Worm (Caenorhabditis elegans) whole organism, young adult: ENCODE measurements around the gene mog-5.

ENCODE experiments used
- C06A6.2 ChIP-seq: fragments of 200-800 bp; sonication (Bioruptor generic); conservative IDR thresholded peaks from 2 replicates; pipeline ENCODE4 v1.3.6; 2022; ENCODE audit warnings: missing genetic modification characterization, missing compliant biosample characterization
- C17E4.6 ChIP-seq: fragments of 200-800 bp; sonication (Bioruptor generic); IDR thresholded peaks from 2 replicates; pipeline ENCODE4 v1.3.6; 2022; ENCODE audit warnings: missing genetic modification reagents, missing genetic modification characterization, missing compliant biosample characterization
- D2030.7 ChIP-seq: fragments of 200-800 bp; sonication (Bioruptor generic); IDR thresholded peaks from 2 replicates; pipeline ENCODE4 v1.3.6; 2022; ENCODE audit warnings: missing genetic modification reagents, missing genetic modification characterization, missing compliant biosample characterization
- F22D6.2 ChIP-seq: sonication (generic microtip); optimal IDR thresholded peaks from 2 replicates; lab custom pipeline; 2016; ENCODE audit warnings: mild to moderate bottlenecking, missing genetic modification characterization, missing compliant biosample characterization
- F23B12.7 ChIP-seq: sonication (generic microtip); optimal IDR thresholded peaks from 2 replicates; lab custom pipeline; 2017; ENCODE audit warnings: missing genetic modification characterization, mild to moderate bottlenecking, missing compliant biosample characterization, antibody characterized with exemption, moderate library complexity; ENCODE audit not compliant: insufficient read depth
- F33H1.4 ChIP-seq: fragments of 200-800 bp; sonication (Bioruptor generic); IDR thresholded peaks from 2 replicates; pipeline ENCODE4 v1.3.6; 2022; ENCODE audit warnings: missing genetic modification reagents, missing genetic modification characterization, missing compliant biosample characterization
- F57A8.1 ChIP-seq: fragments of 200-800 bp; sonication (Bioruptor generic); optimal IDR thresholded peaks from 2 replicates; lab custom pipeline; 2018; ENCODE audit warnings: mild to moderate bottlenecking, missing genetic modification characterization, moderate library complexity, missing compliant biosample characterization
- Y53F4B.3 ChIP-seq: fragments of 200-800 bp; sonication (Bioruptor generic); IDR thresholded peaks from 2 replicates; pipeline ENCODE4 v1.3.6; 2022; ENCODE audit warnings: missing genetic modification reagents, missing genetic modification characterization, missing compliant biosample characterization
- Y53G8AR.9 ChIP-seq: fragments of 200-800 bp; sonication (Bioruptor generic); conservative IDR thresholded peaks from 2 replicates; pipeline ENCODE4 v1.3.6; 2022; ENCODE audit warnings: missing genetic modification reagents, missing genetic modification characterization, missing compliant biosample characterization
- Y95B8A.8 ChIP-seq: fragments of 200-800 bp; sonication (Bioruptor generic); IDR thresholded peaks from 2 replicates; pipeline ENCODE4 v1.3.6; 2022; ENCODE audit warnings: missing genetic modification reagents, missing genetic modification characterization, missing compliant biosample characterization
- athp-1 ChIP-seq: sonication (generic microtip); optimal IDR thresholded peaks from 2 replicates; lab custom pipeline; 2017; ENCODE audit warnings: mild to moderate bottlenecking, missing genetic modification characterization, missing compliant biosample characterization
- ceh-27 ChIP-seq: fragments of 200-800 bp; sonication (Bioruptor generic); optimal IDR thresholded peaks from 2 replicates; lab custom pipeline; 2018; ENCODE audit warnings: mild to moderate bottlenecking, missing genetic modification characterization, moderate library complexity, missing compliant biosample characterization
- ceh-40 ChIP-seq: fragments of 200-800 bp; sonication (Bioruptor generic); IDR thresholded peaks from 2 replicates; pipeline ENCODE4 v1.3.6; 2022; ENCODE audit warnings: missing genetic modification characterization, missing compliant biosample characterization
- ceh-91 ChIP-seq: fragments of 200-800 bp; sonication (Bioruptor generic); IDR thresholded peaks from 2 replicates; pipeline ENCODE4 v1.3.6; 2022; ENCODE audit warnings: missing genetic modification reagents, missing genetic modification characterization, missing compliant biosample characterization
- dox-1 ChIP-seq: fragments of 200-800 bp; sonication (Bioruptor generic); IDR thresholded peaks from 2 replicates; pipeline ENCODE4 v1.3.6; 2022; ENCODE audit warnings: missing genetic modification reagents, missing genetic modification characterization, missing compliant biosample characterization
- dpff-1 ChIP-seq: sonication (generic microtip); optimal IDR thresholded peaks from 2 replicates; lab custom pipeline; 2017; ENCODE audit warnings: mild to moderate bottlenecking, missing genetic modification characterization, missing compliant biosample characterization
- efl-1 ChIP-seq: fragments of 150-350 bp; optimal IDR thresholded peaks from 2 replicates; lab custom pipeline; 2014; ENCODE audit warnings: missing biosample characterization, missing genetic modification reagents, missing genetic modification characterization
- egrh-3 ChIP-seq: fragments of 200-800 bp; sonication (Bioruptor generic); IDR thresholded peaks from 2 replicates; pipeline ENCODE4 v1.3.6; 2022; ENCODE audit warnings: missing genetic modification reagents, missing genetic modification characterization, missing compliant biosample characterization
- hlh-12 ChIP-seq: sonication (generic microtip); optimal IDR thresholded peaks from 2 replicates; lab custom pipeline; 2016; ENCODE audit warnings: missing genetic modification characterization, missing compliant biosample characterization
- hmg-1.2 ChIP-seq: fragments of 200-800 bp; sonication (Bioruptor generic); IDR thresholded peaks from 2 replicates; pipeline ENCODE4 v1.3.6; 2022; ENCODE audit warnings: missing genetic modification reagents, missing genetic modification characterization, missing compliant biosample characterization
- let-607 ChIP-seq, 2 experiments: fragments of 200-800 bp in 1 of 2; sonication (Bioruptor generic) in 1 of 2; sonication (generic microtip) in 1 of 2; optimal IDR thresholded peaks; 2 replicates each; lab custom pipeline; 2016 to 2018; ENCODE audit warnings: mild to moderate bottlenecking in 2 of 2, missing compliant biosample characterization in 2 of 2, missing genetic modification characterization in 2 of 2, moderate library complexity in 2 of 2, missing genotype in 1 of 2
- lin-40 ChIP-seq: sonication (generic microtip); optimal IDR thresholded peaks from 2 replicates; lab custom pipeline; 2016; ENCODE audit warnings: missing genetic modification characterization, mild to moderate bottlenecking, missing compliant biosample characterization, missing genotype, missing genetic modification reagents
- lin-54 ChIP-seq: fragments of 200-800 bp; sonication (Bioruptor generic); optimal IDR thresholded peaks from 2 replicates; lab custom pipeline; 2018; ENCODE audit warnings: mild to moderate bottlenecking, missing genetic modification characterization, missing compliant biosample characterization
- lsl-1 ChIP-seq: fragments of 200-800 bp; sonication (Bioruptor generic); optimal IDR thresholded peaks from 2 replicates; lab custom pipeline; 2018; ENCODE audit warnings: mild to moderate bottlenecking, missing genetic modification characterization, moderate library complexity, missing compliant biosample characterization
- madf-10 ChIP-seq: sonication (generic microtip); optimal IDR thresholded peaks from 2 replicates; lab custom pipeline; 2016; ENCODE audit warnings: mild to moderate bottlenecking, missing genetic modification characterization, missing compliant biosample characterization
- madf-8 ChIP-seq: fragments of 200-800 bp; sonication (Bioruptor generic); conservative IDR thresholded peaks from 2 replicates; pipeline ENCODE4 v1.3.6; 2022; ENCODE audit warnings: missing genetic modification reagents, missing genetic modification characterization, missing compliant biosample characterization
- mxl-1 ChIP-seq: sonication (generic microtip); optimal IDR thresholded peaks from 2 replicates; lab custom pipeline; 2016; ENCODE audit warnings: missing genetic modification characterization, missing compliant biosample characterization
- nfya-1 ChIP-seq: sonication (generic microtip); optimal IDR thresholded peaks from 2 replicates; lab custom pipeline; 2017; ENCODE audit warnings: antibody characterized with exemption, missing compliant biosample characterization, missing genetic modification characterization, borderline replicate concordance; ENCODE audit not compliant: insufficient read depth
- nfya-2 ChIP-seq: fragments of 200-800 bp; sonication (Bioruptor generic); IDR thresholded peaks from 2 replicates; pipeline ENCODE4 v1.3.6; 2022; ENCODE audit warnings: missing genetic modification reagents, missing genetic modification characterization, missing compliant biosample characterization
- nfyb-1 ChIP-seq: fragments of 200-800 bp; sonication (Bioruptor generic); IDR thresholded peaks from 2 replicates; pipeline ENCODE4 v1.3.6; 2022; ENCODE audit warnings: missing genetic modification reagents, missing genetic modification characterization, missing compliant biosample characterization
- nhr-80 ChIP-seq: sonication (generic microtip); optimal IDR thresholded peaks from 2 replicates; lab custom pipeline; 2016; ENCODE audit warnings: missing genetic modification characterization, missing compliant biosample characterization
- pbrm-1 ChIP-seq: fragments of 200-800 bp; sonication (Bioruptor generic); IDR thresholded peaks from 2 replicates; pipeline ENCODE4 v1.3.6; 2022; ENCODE audit warnings: missing genetic modification reagents, missing genetic modification characterization, missing compliant biosample characterization
- pha-4 ChIP-seq: fragments of 150-350 bp; sonication (generic microtip); optimal IDR thresholded peaks from 2 replicates; lab custom pipeline; 2014; ENCODE audit warnings: missing biosample characterization, missing genetic modification reagents, missing genetic modification characterization
- rcor-1 ChIP-seq: fragments of 200-800 bp; sonication (Bioruptor generic); IDR thresholded peaks from 2 replicates; pipeline ENCODE4 v1.3.6; 2022; ENCODE audit warnings: missing genetic modification reagents, missing genetic modification characterization, missing compliant biosample characterization
- snpc-1.3 ChIP-seq: sonication (generic microtip); optimal IDR thresholded peaks from 2 replicates; lab custom pipeline; 2017; ENCODE audit warnings: missing genetic modification characterization, mild to moderate bottlenecking, missing compliant biosample characterization, antibody characterized with exemption, moderate library complexity, missing genotype, missing genetic modification reagents; ENCODE audit not compliant: insufficient read depth
- snpc-3.4 ChIP-seq: sonication (generic microtip); optimal IDR thresholded peaks from 2 replicates; lab custom pipeline; 2017; ENCODE audit warnings: missing genetic modification characterization, mild to moderate bottlenecking, missing compliant biosample characterization, antibody characterized with exemption, moderate library complexity, missing genotype, missing genetic modification reagents
- somi-1 ChIP-seq: fragments of 200-800 bp; sonication (Bioruptor generic); optimal IDR thresholded peaks from 2 replicates; lab custom pipeline; 2018; ENCODE audit warnings: mild to moderate bottlenecking, missing genetic modification characterization, missing compliant biosample characterization
- tlf-1 ChIP-seq: fragments of 200-800 bp; sonication (Bioruptor generic); optimal IDR thresholded peaks from 2 replicates; lab custom pipeline; 2018; ENCODE audit warnings: mild to moderate bottlenecking, missing genetic modification characterization, missing compliant biosample characterization
- xnd-1 ChIP-seq: sonication (generic microtip); optimal IDR thresholded peaks from 2 replicates; lab custom pipeline; 2016; ENCODE audit warnings: missing genotype, missing genetic modification reagents, missing genetic modification characterization, missing compliant biosample characterization

mog-5 gene

DNA sequence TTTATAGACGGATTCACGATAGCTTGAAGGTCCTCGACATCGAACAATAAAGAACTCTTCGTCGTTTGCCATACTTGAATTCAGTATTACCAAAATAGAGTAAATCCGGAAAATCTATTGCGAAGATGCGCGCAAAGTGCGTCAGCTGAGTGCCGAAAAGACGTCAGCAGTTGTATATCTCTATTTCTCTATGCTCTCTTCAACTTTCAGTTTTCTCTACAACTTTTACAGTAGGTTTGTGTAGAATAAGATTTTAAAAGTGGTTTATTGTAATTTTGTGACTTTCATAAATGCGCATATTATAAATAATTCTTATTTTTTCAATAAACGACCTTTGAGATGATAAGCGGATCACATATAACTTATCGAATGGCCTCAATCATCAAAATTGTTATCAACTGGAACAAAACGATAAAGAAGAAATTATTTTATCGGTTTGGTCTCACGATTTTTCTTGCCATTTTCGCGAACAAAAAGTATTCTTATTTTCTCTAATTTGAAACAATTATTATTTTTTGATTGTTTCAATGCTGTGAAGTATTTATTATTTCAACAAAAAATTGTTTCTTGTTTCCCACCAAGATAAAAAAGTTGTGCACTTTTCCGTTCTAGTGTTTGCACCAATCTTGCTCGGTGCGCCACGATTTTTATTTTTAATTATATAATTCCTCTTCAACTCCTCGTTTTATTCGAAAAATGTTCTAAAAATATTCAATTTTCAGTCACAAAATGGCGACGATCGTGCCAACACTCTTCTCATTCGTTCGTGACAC lies 25.9 kb upstream of the mog-5 start, which contains the start of the genes agt-2 and F09E5.3 (continued):
- TF ChIP-seq snpc-1.3 (tag; lab: Kevin White, UChicago), result peak; percentile 14
- peak; percentile 71 for TF ChIP-seq lsl-1 (GFP tag; lab: Kevin White, UChicago)
- peak; percentile 87 for TF ChIP-seq lin-54 (GFP tag; lab: Kevin White, UChicago)
- TF ChIP-seq ceh-91 (GFP tag; lab: Robert Waterston, UW), result peak; percentile 37; the same call in 1 of the 2 replicates
- TF ChIP-seq F22D6.2 (tag; lab: Kevin White, UChicago), result peak; percentile 5
- TF ChIP-seq tlf-1 (GFP tag; lab: Kevin White, UChicago), result peak; percentile 40
- TF ChIP-seq Y53F4B.3 (GFP tag; lab: Robert Waterston, UW), result no peak
- peak; percentile 86 for TF ChIP-seq Y53G8AR.9 (GFP tag; lab: Robert Waterston, UW)
- no peak; the same call in 1 of the 2 replicates for TF ChIP-seq madf-8
- peak; percentile 37 for TF ChIP-seq athp-1 (tag; lab: Kevin White, UChicago)
- TF ChIP-seq pha-4 (tag; lab: Kevin White, UChicago), result peak; percentile 61
- no peak for TF ChIP-seq snpc-3.4 (tag; lab: Kevin White, UChicago)
- TF ChIP-seq hlh-12, result no peak
- TF ChIP-seq hmg-1.2, result peak; percentile 78
- TF ChIP-seq rcor-1 (GFP tag; lab: Robert Waterston, UW), result peak; percentile 91
- TF ChIP-seq nhr-80 (tag; lab: Kevin White, UChicago), result peak; percentile 59
- TF ChIP-seq mxl-1 (tag; lab: Kevin White, UChicago), result no peak
- TF ChIP-seq F23B12.7 (tag; lab: Kevin White, UChicago), result peak; percentile 13
- TF ChIP-seq Y95B8A.8 (GFP tag; lab: Robert Waterston, UW), result no peak
- TF ChIP-seq xnd-1 (tag; lab: Kevin White, UChicago), result no peak
- TF ChIP-seq let-607 (tag; optimal IDR thresholded peaks at IDR 0.05; lab: Kevin White, UChicago), result peak; percentile 30 to 51
- 0 out of 2 replicates have a peak, but pooled peaks have one; percentile 55 for TF ChIP-seq D2030.7 (GFP tag; lab: Robert Waterston, UW)
- peak; percentile 86 for TF ChIP-seq pbrm-1 (GFP tag; lab: Robert Waterston, UW)
- no peak for TF ChIP-seq F57A8.1
- TF ChIP-seq lin-40, result peak; percentile 92
- peak; percentile 19 for TF ChIP-seq somi-1 (GFP tag; lab: Kevin White, UChicago)
- TF ChIP-seq F33H1.4 (GFP tag; lab: Robert Waterston, UW), result peak; percentile 53
- peak; percentile 77 for TF ChIP-seq nfyb-1 (GFP tag; lab: Robert Waterston, UW)
- peak; percentile 80 for TF ChIP-seq ceh-27
- TF ChIP-seq efl-1 (GFP tag; lab: Kevin White, UChicago), result peak; percentile 40
- TF ChIP-seq dox-1 (GFP tag; lab: Robert Waterston, UW), result peak; percentile 84
- TF ChIP-seq C06A6.2 (GFP tag; lab: Robert Waterston, UW), result peak; percentile 75; the same call in 1 of the 2 replicates
- TF ChIP-seq dpff-1 (tag; lab: Kevin White, UChicago), result no peak
- TF ChIP-seq C17E4.6 (GFP tag; lab: Robert Waterston, UW), result peak; percentile 58; the same call in 1 of the 2 replicates

DNA sequence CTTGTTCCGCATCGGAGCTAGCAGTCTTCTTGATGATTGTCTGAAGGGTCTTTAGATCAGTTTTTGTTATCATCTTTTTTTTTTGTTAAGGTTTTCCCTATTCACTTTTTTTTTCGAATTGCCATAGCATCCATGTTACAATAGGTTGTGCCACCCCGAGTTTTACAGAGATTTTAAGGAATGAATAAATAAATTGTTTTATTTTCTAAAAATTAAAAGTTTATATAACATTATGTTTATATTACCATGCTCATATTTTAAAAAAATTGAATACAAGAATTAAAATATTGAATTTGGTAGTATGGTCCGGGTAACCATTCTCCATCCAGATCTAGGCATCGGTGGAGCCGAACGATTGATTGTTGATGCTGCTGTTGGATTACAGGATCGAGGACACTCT lies 24.4 kb upstream of the mog-5 start, which contains the start of gene algn-2:
Gene algn-2 (plus strand): TSS at position 301 of the 400 bp plus-strand sequence.
- TF ChIP-seq nfya-2 (GFP tag; lab: Robert Waterston, UW), result no peak
- no peak for TF ChIP-seq tlf-1 (GFP tag; lab: Kevin White, UChicago)
- TF ChIP-seq egrh-3, result no peak
- TF ChIP-seq madf-10, result no peak
- TF ChIP-seq ceh-40 (GFP tag; lab: Robert Waterston, UW), result no peak
- no peak for TF ChIP-seq nfya-1 (tag; lab: Kevin White, UChicago)
- no peak for TF ChIP-seq snpc-1.3 (tag; lab: Kevin White, UChicago)
